Worm (Caenorhabditis elegans) whole organism, midembryonic: ENCODE data around the gene Y39B6A.37.

Source experiments
- T22C8.4 ChIP-seq: fragments of 200-800 bp; sonication (Bioruptor generic); IDR thresholded peaks from 2 replicates; pipeline ENCODE4 v1.3.6; 2022; ENCODE audit warnings: missing genetic modification characterization, missing compliant biosample characterization
- cog-1 ChIP-seq: sonication (generic microtip); optimal IDR thresholded peaks from 2 replicates; lab custom pipeline; 2016; ENCODE audit warnings: missing genetic modification characterization, missing compliant biosample characterization
- flt-1 ChIP-seq: fragments of 200-800 bp; sonication (Bioruptor generic); IDR thresholded peaks from 2 replicates; pipeline ENCODE4 v1.3.6; 2022; ENCODE audit warnings: missing genetic modification characterization, missing compliant biosample characterization
- med-1 ChIP-seq: sonication (generic microtip); optimal IDR thresholded peaks from 2 replicates; lab custom pipeline; 2017; ENCODE audit warnings: missing genetic modification characterization, mild to moderate bottlenecking, missing compliant biosample characterization, antibody characterized with exemption, missing genetic modification reagents; ENCODE audit not compliant: insufficient read depth
- ztf-23 ChIP-seq: fragments of 200-800 bp; sonication (Bioruptor generic); IDR thresholded peaks from 2 replicates; pipeline ENCODE4 v1.3.6; 2022; ENCODE audit warnings: missing genetic modification reagents, missing genetic modification characterization, missing compliant biosample characterization
- ztf-29 ChIP-seq: fragments of 200-800 bp; sonication (Bioruptor generic); IDR thresholded peaks from 2 replicates; pipeline ENCODE4 v1.3.6; 2022; ENCODE audit warnings: missing genetic modification reagents, missing genetic modification characterization, missing compliant biosample characterization

- TF ChIP-seq cog-1 (tag; lab: Kevin White, UChicago) (no peak), med-1 (GFP tag; lab: Kevin White, UChicago) (no peak), T22C8.4 (GFP tag; lab: Robert Waterston, UW) (no peak), flt-1 (GFP tag; lab: Robert Waterston, UW) (no peak), ztf-29 (GFP tag; lab: Robert Waterston, UW) (no peak), ztf-23 (no peak)
Measured at ce11 chrV:18977876-18978275, 12.8 kb upstream of the Y39B6A.37 start, which contains the start of gene Y39B6A.41.
